Fruit fly (Drosophila melanogaster): ENCODE measurements around the gene Ddx56.
A peak's percentile ranks its signal among the peaks of the same experiment; 100 is the strongest.

The Ddx56 gene

DNA sequence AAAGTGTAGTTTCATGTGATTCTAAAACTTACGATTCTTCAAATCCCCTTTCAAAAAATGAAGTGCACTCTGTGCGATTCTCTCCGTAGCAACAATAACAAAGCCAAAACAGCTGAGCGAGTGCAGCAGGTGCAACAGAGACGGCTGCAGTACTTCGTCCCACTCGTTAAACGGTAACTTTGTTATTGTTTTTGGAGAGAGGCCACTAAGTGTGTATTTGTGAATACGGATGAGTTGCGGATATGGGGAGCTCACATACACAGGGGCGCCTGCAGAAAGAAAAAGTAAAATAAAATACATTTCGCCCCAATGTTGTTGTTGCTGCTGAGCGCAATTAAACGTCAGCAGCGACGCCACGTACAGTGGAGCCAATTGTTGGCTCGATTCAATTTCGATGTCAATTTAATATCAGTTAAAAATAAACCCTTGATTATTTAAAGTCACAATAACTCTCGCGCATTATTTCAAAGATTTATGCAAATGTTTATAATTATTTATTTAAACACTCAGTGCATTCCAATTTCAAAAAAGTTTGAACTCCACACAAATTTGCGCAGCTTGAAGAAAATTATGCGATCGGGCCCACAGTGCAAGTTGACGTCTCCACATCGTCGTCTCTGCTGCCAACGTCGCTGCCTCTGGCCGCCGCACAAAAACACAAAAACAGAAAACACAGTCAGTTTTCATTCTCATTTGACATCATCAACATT is 20.2 kb downstream of the Ddx56 start (continued):
- TF ChIP-seq jing (GFP tag; optimal IDR thresholded peaks at IDR 0.05) (peak; percentile 95), CG14965 (GFP tag; optimal IDR thresholded peaks at IDR 0.05; ENCODE audit: borderline replicate concordance) (peak; percentile 59), HmgZ (tag; optimal IDR thresholded peaks at IDR 0.05) (peak; percentile 99), CG2202 (tag; optimal IDR thresholded peaks at IDR 0.05) (peak; percentile 94), Vsx1 (GFP tag; optimal IDR thresholded peaks at IDR 0.05) (peak; percentile 96), Ets65A (GFP tag) (peak; percentile 99), CG13894 (tag; optimal IDR thresholded peaks at IDR 0.05) (peak; percentile 97), tio (GFP tag; optimal IDR thresholded peaks at IDR 0.05) (peak; percentile 98), Spps (tag; optimal IDR thresholded peaks at IDR 0.05) (peak; percentile 90), crol (GFP tag; IDR thresholded peaks at IDR 0.05) (peak; percentile 63), CG11695 (GFP tag; IDR thresholded peaks at IDR 0.05) (peak; percentile 98), gem (tag; optimal IDR thresholded peaks at IDR 0.05) (peak; percentile 99), CG18619 (GFP tag; optimal IDR thresholded peaks at IDR 0.05) (peak; percentile 98), phol (tag; optimal IDR thresholded peaks at IDR 0.05) (peak; percentile 97), CG12104 (GFP tag; optimal IDR thresholded peaks at IDR 0.05) (peak; percentile 99), Nf-YB (GFP tag; optimal IDR thresholded peaks at IDR 0.05) (peak; percentile 86), CG17829 (tag; optimal IDR thresholded peaks at IDR 0.05) (peak; percentile 97), CG5180 (GFP tag; optimal IDR thresholded peaks at IDR 0.05) (peak; percentile 92), BtbVII (GFP tag; optimal IDR thresholded peaks at IDR 0.05) (peak; percentile 99), Atf-2 (GFP tag; optimal IDR thresholded peaks at IDR 0.05) (peak; percentile 96), Ets97D (GFP tag; optimal IDR thresholded peaks at IDR 0.05) (peak; percentile 87), HLH4C (GFP tag; IDR thresholded peaks at IDR 0.05; ENCODE audit: partially characterized antibody) (0 out of 3 replicates have a peak, but pooled peaks have one; percentile 26), ci (GFP tag; IDR thresholded peaks at IDR 0.05) (peak; percentile 95), D19A (tag; optimal IDR thresholded peaks at IDR 0.05) (peak; percentile 95), CG8765 (GFP tag; IDR thresholded peaks at IDR 0.05) (peak; percentile 92), CG11504 (tag; optimal IDR thresholded peaks at IDR 0.05) (peak; percentile 98), B-H1 (GFP tag; IDR thresholded peaks at IDR 0.05) (peak; percentile 94), CG16815 (GFP tag; optimal IDR thresholded peaks at IDR 0.05) (peak; percentile 96), dpn (GFP tag; optimal IDR thresholded peaks at IDR 0.05) (peak; percentile 97 to 98), CG7987 (GFP tag; optimal IDR thresholded peaks at IDR 0.05) (peak; percentile 92), CG34224 (GFP tag; IDR thresholded peaks at IDR 0.05; ENCODE audit: partially characterized antibody) (no peak), Fer1 (GFP tag; optimal IDR thresholded peaks at IDR 0.05) (peak; percentile 98), chif (GFP tag; optimal IDR thresholded peaks at IDR 0.05) (peak; percentile 93 to 96), pros (GFP tag; optimal IDR thresholded peaks at IDR 0.05) (peak; percentile 83), CG12155 (GFP tag; optimal IDR thresholded peaks at IDR 0.05) (peak; percentile 96), stc (GFP tag; IDR thresholded peaks at IDR 0.05) (peak; percentile 96), CG15073 (GFP tag; optimal IDR thresholded peaks at IDR 0.05) (peak; percentile 85), dysf (GFP tag; IDR thresholded peaks at IDR 0.05) (peak; percentile 99), Dip2 (GFP tag; IDR thresholded peaks at IDR 0.05) (peak; percentile 71), Oli (tag; optimal IDR thresholded peaks at IDR 0.05) (peak; percentile 99), CG12659 (GFP tag; optimal IDR thresholded peaks at IDR 0.05) (peak; percentile 99), HmgD (GFP tag; optimal IDR thresholded peaks at IDR 0.05) (peak; percentile 88), CG8944 (GFP tag; optimal IDR thresholded peaks at IDR 0.05) (peak; percentile 92), CG17186 (GFP tag; optimal IDR thresholded peaks at IDR 0.05) (peak; percentile 86), so (GFP tag; IDR thresholded peaks at IDR 0.05) (peak; percentile 97), chinmo (GFP tag; IDR thresholded peaks at IDR 0.05; ENCODE audit: partially characterized antibody) (0 out of 4 replicates have a peak, but pooled peaks have one; percentile 45), sisA (GFP tag; IDR thresholded peaks at IDR 0.05) (peak; percentile 96), sob (GFP tag; IDR thresholded peaks at IDR 0.05) (peak; percentile 97), ham (GFP tag; IDR thresholded peaks at IDR 0.05) (peak; percentile 93)
